Worm (Caenorhabditis elegans): ENCODE measurements around the gene ubc-13.

DNA sequence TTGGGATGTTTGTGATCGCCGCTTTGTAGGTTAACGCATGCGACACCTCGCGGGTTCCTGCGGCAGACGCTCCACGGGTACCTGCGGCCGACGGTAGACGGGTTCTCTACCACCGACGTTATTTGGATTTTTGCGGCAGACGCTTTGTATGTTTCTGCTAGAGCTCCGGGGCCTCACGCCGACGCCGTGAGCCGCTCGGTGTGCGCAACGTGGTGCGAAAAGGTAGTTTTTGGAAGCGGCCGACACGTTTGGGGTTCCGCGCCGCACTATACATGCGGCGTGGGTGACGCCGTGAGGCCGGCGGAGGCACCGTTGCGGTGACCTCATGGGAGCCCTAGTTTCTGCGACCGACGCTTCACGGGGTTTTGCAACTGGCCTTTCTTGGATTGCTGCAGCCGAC is 45.6 kb upstream of the ubc-13 start:
- TF ChIP-seq blmp-1 (tag; optimal IDR thresholded peaks at IDR 0.05), result no peak
- TF ChIP-seq M03D4.4 (tag; optimal IDR thresholded peaks at IDR 0.05), result no peak
- no peak for TF ChIP-seq lsy-2 (tag; optimal IDR thresholded peaks at IDR 0.05)
- TF ChIP-seq nhr-237 (tag; optimal IDR thresholded peaks at IDR 0.05), result no peak
- no peak for TF ChIP-seq lin-32 (GFP tag; optimal IDR thresholded peaks at IDR 0.05)
- TF ChIP-seq elt-1 (tag; optimal IDR thresholded peaks at IDR 0.05; ENCODE audit: borderline replicate concordance, insufficient read depth), result no peak
- no peak for TF ChIP-seq pha-4 (tag; optimal IDR thresholded peaks at IDR 0.05)
- TF ChIP-seq ztf-11 (tag; optimal IDR thresholded peaks at IDR 0.05), result no peak

All from whole organism, mixed stage, embryonic.